Fruit fly (Drosophila melanogaster): Measurements from ENCODE around the gene Atg18a.

Atg18a gene

dm6 chr3L:8137448-8137906 is 49.2 kb upstream of the Atg18a start, which contains the start of the genes Setx and mus301 (continued):
- TF ChIP-seq wor (GFP tag; IDR thresholded peaks at IDR 0.05) (no peak), fd3F (GFP tag; optimal IDR thresholded peaks at IDR 0.05) (peak; percentile 63), Elba2 (GFP tag; optimal IDR thresholded peaks at IDR 0.05) (peak; percentile 98), Rx (GFP tag; IDR thresholded peaks at IDR 0.05) (peak; percentile 12; the same call in 1 of the 2 replicates), CG7556 (GFP tag; optimal IDR thresholded peaks at IDR 0.05) (peak; percentile 75), tna (GFP tag; IDR thresholded peaks at IDR 0.05; ENCODE audit: partially characterized antibody) (no peak), Hmx (GFP tag; optimal IDR thresholded peaks at IDR 0.05) (peak; percentile 59), CG11398 (GFP tag; optimal IDR thresholded peaks at IDR 0.05) (peak; percentile 27), CG32767 (GFP tag; IDR thresholded peaks at IDR 0.05) (no peak), CG1233 (GFP tag; optimal IDR thresholded peaks at IDR 0.05) (peak; percentile 49), klu (GFP tag; IDR thresholded peaks at IDR 0.05) (peak; percentile 72), lmd (GFP tag; IDR thresholded peaks at IDR 0.05) (peak; percentile 74), CG2889 (GFP tag; IDR thresholded peaks at IDR 0.05) (peak; percentile 44; the same call in 1 of the 3 replicates), sima (GFP tag; optimal IDR thresholded peaks at IDR 0.05) (peak; percentile 52), Oli (tag; optimal IDR thresholded peaks at IDR 0.05) (peak; percentile 55), Mrtf (GFP tag; IDR thresholded peaks at IDR 0.05) (peak; percentile 43; the same call in 1 of the 3 replicates), ase (GFP tag; IDR thresholded peaks at IDR 0.05) (peak; percentile 46; the same call in 2 of the 3 replicates), CG4424 (GFP tag; optimal IDR thresholded peaks at IDR 0.05) (peak; percentile 85), NfI (GFP tag; optimal IDR thresholded peaks at IDR 0.05) (peak; percentile 80), knrl (GFP tag; IDR thresholded peaks at IDR 0.05; ENCODE audit: partially characterized antibody) (peak; percentile 50; the same call in 2 of the 3 replicates), Ets97D (GFP tag; optimal IDR thresholded peaks at IDR 0.05) (peak; percentile 93), inv (GFP tag; IDR thresholded peaks at IDR 0.05; ENCODE audit: partially characterized antibody) (no peak; the same call in 1 of the 2 replicates), bsh (GFP tag; optimal IDR thresholded peaks at IDR 0.05) (peak in 1 of 2 experiments; percentile 71), CG1792 (GFP tag; optimal IDR thresholded peaks at IDR 0.05) (peak; percentile 66), Awh (GFP tag; IDR thresholded peaks at IDR 0.05) (no peak), CG10321 (GFP tag; IDR thresholded peaks at IDR 0.05) (0 out of 2 replicates have a peak, but pooled peaks have one; percentile 35), CG15696 (tag; optimal IDR thresholded peaks at IDR 0.05) (peak; percentile 73), CG5180 (GFP tag; optimal IDR thresholded peaks at IDR 0.05) (no peak), CG4617 (GFP tag; optimal IDR thresholded peaks at IDR 0.05; ENCODE audit: borderline replicate concordance) (peak; percentile 95), btn (GFP tag; optimal IDR thresholded peaks at IDR 0.05) (peak; percentile 58), mam (GFP tag; optimal IDR thresholded peaks at IDR 0.05) (peak; percentile 87), Lhr (GFP tag; optimal IDR thresholded peaks at IDR 0.05) (peak; percentile 95), CG3995 (GFP tag; optimal IDR thresholded peaks at IDR 0.05) (peak; percentile 54), H15 (GFP tag; IDR thresholded peaks at IDR 0.05) (peak; percentile 65; the same call in 1 of the 3 replicates), CG3847 (GFP tag; IDR thresholded peaks at IDR 0.05) (peak; percentile 93), CG15601 (tag; optimal IDR thresholded peaks at IDR 0.05) (peak; percentile 75), CG10209 (GFP tag; optimal IDR thresholded peaks at IDR 0.05) (peak; percentile 79), CG7928 (GFP tag; optimal IDR thresholded peaks at IDR 0.05) (peak; percentile 94), CG14014 (GFP tag; IDR thresholded peaks at IDR 0.05) (peak; percentile 72), CG11085 (GFP tag; IDR thresholded peaks at IDR 0.05) (peak; percentile 83), wek (GFP tag; optimal IDR thresholded peaks at IDR 0.05) (no peak), nom (GFP tag; optimal IDR thresholded peaks at IDR 0.05) (no peak), schlank (tag; optimal IDR thresholded peaks at IDR 0.05) (peak; percentile 23), CG14441 (GFP tag; IDR thresholded peaks at IDR 0.05) (peak; percentile 64; the same call in 1 of the 2 replicates), pzg (GFP tag; optimal IDR thresholded peaks at IDR 0.05) (peak; percentile 90), croc (GFP tag; conservative IDR thresholded peaks at IDR 0.05) (peak; percentile 37; the same call in 2 of the 3 replicates), CG1602 (GFP tag; optimal IDR thresholded peaks at IDR 0.05) (peak; percentile 85), HLHmδ (GFP tag; optimal IDR thresholded peaks at IDR 0.05) (no peak), seq (GFP tag; IDR thresholded peaks at IDR 0.05) (no peak), pnt (GFP tag; optimal IDR thresholded peaks at IDR 0.05) (peak; percentile 76)

All from whole organism, embryonic.